Fruit fly (Drosophila melanogaster): ENCODE measurements around the gene CG15544.
A peak's percentile ranks its signal among the peaks of the same experiment; 100 is the strongest.

Gene CG15544

DNA sequence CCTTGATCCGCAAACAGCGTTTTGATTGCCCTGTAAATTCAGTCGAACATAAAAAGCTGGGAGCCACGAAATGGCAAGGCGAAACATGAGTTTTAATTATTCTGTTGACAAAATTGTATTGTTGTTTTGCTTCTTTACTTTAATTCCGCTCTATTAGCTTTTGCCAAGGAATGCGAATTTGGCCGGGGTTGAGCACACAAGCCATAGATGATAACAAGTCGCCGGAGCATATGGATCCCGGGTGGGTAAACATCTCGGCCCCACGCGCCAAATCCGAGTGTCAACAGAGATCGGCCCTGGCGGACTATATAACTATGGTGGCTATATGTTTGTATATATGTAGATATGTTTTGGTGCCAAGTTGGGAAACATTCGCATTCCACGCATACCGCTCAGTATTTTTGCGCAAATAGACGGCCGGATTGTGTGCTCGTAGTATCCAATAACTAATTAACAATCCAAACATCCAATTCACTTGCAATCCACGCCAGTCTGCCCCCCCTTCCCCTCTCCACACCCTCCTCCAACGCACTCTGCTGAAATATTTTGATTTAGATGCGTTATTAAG is 25.4 kb upstream of the CG15544 start (continued):
- TF ChIP-seq CG33557 (GFP tag; optimal IDR thresholded peaks at IDR 0.05) (no peak), CG10147 (GFP tag; optimal IDR thresholded peaks at IDR 0.05) (peak; percentile 29), CG18011 (GFP tag; optimal IDR thresholded peaks at IDR 0.05) (peak; percentile 39), disco-r (GFP tag; optimal IDR thresholded peaks at IDR 0.05) (peak; percentile 52), gcm2 (GFP tag; optimal IDR thresholded peaks at IDR 0.05) (no peak), CG10979 (tag; optimal IDR thresholded peaks at IDR 0.05) (no peak), CG11456 (GFP tag; IDR thresholded peaks at IDR 0.05) (0 out of 3 replicates have a peak, but pooled peaks have one; percentile 6), CG2678 (tag; optimal IDR thresholded peaks at IDR 0.05) (peak; percentile 43), CG9727 (GFP tag; optimal IDR thresholded peaks at IDR 0.05) (peak; percentile 7), CG4424 (GFP tag; optimal IDR thresholded peaks at IDR 0.05) (no peak), CG10543 (GFP tag; optimal IDR thresholded peaks at IDR 0.05) (peak; percentile 73), CG1024 (GFP tag; IDR thresholded peaks at IDR 0.05) (no peak), ftz-f1 (GFP tag; optimal IDR thresholded peaks at IDR 0.05) (peak; percentile 19), Fer1 (GFP tag; optimal IDR thresholded peaks at IDR 0.05) (peak; percentile 52), CG9215 (GFP tag; IDR thresholded peaks at IDR 0.05) (no peak), CG6175 (GFP tag; IDR thresholded peaks at IDR 0.05) (0 out of 3 replicates have a peak, but pooled peaks have one; percentile 22), Max (GFP tag; optimal IDR thresholded peaks at IDR 0.05) (peak; percentile 3), Hmr (GFP tag; optimal IDR thresholded peaks at IDR 0.05) (peak; percentile 83), CG1647 (GFP tag; optimal IDR thresholded peaks at IDR 0.05) (no peak), PHDP (tag; optimal IDR thresholded peaks at IDR 0.05) (peak; percentile 45), ci (GFP tag; IDR thresholded peaks at IDR 0.05) (0 out of 3 replicates have a peak, but pooled peaks have one; percentile 8), Fer3 (tag; optimal IDR thresholded peaks at IDR 0.05) (peak; percentile 46), slp2 (GFP tag; optimal IDR thresholded peaks at IDR 0.05) (no peak), grau (tag; optimal IDR thresholded peaks at IDR 0.05) (no peak), pros (GFP tag; optimal IDR thresholded peaks at IDR 0.05) (no peak), sim (GFP tag; IDR thresholded peaks at IDR 0.05) (no peak)

DNA sequence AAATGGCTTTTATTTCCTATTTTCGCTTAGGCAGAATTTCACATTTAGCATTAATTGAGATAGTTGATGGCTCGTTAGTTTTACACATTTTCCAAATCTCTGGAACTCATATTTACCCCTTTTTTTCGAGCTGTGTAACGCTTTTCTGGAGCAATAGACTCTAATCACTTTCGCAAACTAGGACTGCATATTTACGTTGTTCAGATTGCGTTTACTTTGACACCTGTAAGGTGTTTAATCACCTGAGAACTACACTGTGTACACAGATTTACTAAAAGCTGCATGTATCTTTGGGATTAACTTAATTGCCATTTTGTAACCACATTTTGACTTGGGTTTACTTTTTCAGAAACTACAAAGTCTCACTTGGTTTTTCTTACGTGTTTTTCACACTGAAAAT is 24.8 kb upstream of the CG15544 start:
- peak; percentile 7 for TF ChIP-seq scrt (GFP tag; optimal IDR thresholded peaks at IDR 0.05)
- TF ChIP-seq gcm2 (GFP tag; optimal IDR thresholded peaks at IDR 0.05), result no peak
- TF ChIP-seq unpg (GFP tag; optimal IDR thresholded peaks at IDR 0.05), result peak; percentile 24
- no peak for TF ChIP-seq CG4282 (GFP tag; optimal IDR thresholded peaks at IDR 0.05)
- no peak for TF ChIP-seq CG3163 (GFP tag; optimal IDR thresholded peaks at IDR 0.05)
- peak; percentile 20 for TF ChIP-seq Sox102F (GFP tag; optimal IDR thresholded peaks at IDR 0.05)
- peak; percentile 29 for TF ChIP-seq CG11504 (tag; optimal IDR thresholded peaks at IDR 0.05)
- no peak for TF ChIP-seq Usf (GFP tag; optimal IDR thresholded peaks at IDR 0.05)
- TF ChIP-seq Awh (GFP tag; IDR thresholded peaks at IDR 0.05), result peak; percentile 29; the same call in 1 of the 2 replicates
- peak; percentile 29; the same call in 1 of the 3 replicates for TF ChIP-seq CG34422 (GFP tag; IDR thresholded peaks at IDR 0.05)
- TF ChIP-seq bigmax (GFP tag; optimal IDR thresholded peaks at IDR 0.05), result no peak
- TF ChIP-seq CG13424 (tag; optimal IDR thresholded peaks at IDR 0.05), result peak; percentile 9
- peak; percentile 34 for TF ChIP-seq CG15514 (GFP tag; optimal IDR thresholded peaks at IDR 0.05)
- TF ChIP-seq CG15269 (tag; optimal IDR thresholded peaks at IDR 0.05), result peak; percentile 50
- TF ChIP-seq Fer2 (tag; optimal IDR thresholded peaks at IDR 0.05), result peak; percentile 10
- peak; percentile 11 for TF ChIP-seq MTF-1 (GFP tag; optimal IDR thresholded peaks at IDR 0.05; ENCODE audit: borderline replicate concordance)
- TF ChIP-seq crp (GFP tag; optimal IDR thresholded peaks at IDR 0.05), result peak in 1 of 2 experiments; percentile 6
- TF ChIP-seq CG12236 (GFP tag; optimal IDR thresholded peaks at IDR 0.05), result peak; percentile 51
- TF ChIP-seq CG4854 (GFP tag; optimal IDR thresholded peaks at IDR 0.05), result peak; percentile 2
- TF ChIP-seq Nf-YA (GFP tag; IDR thresholded peaks at IDR 0.05), result peak; percentile 64; the same call in 1 of the 2 replicates
- TF ChIP-seq CG14441 (GFP tag; IDR thresholded peaks at IDR 0.05), result peak; percentile 49
- no peak for TF ChIP-seq luna (GFP tag; optimal IDR thresholded peaks at IDR 0.05)
- TF ChIP-seq Asciz (GFP tag; optimal IDR thresholded peaks at IDR 0.05), result peak; percentile 61
- peak; percentile 43 for TF ChIP-seq ATbp (GFP tag; optimal IDR thresholded peaks at IDR 0.05)
- TF ChIP-seq ranshi (GFP tag; IDR thresholded peaks at IDR 0.05), result peak; percentile 23; the same call in 1 of the 2 replicates

Measured in whole organism, embryonic.